Worm (Caenorhabditis elegans): ENCODE data around the gene F42A6.5.

DNA sequence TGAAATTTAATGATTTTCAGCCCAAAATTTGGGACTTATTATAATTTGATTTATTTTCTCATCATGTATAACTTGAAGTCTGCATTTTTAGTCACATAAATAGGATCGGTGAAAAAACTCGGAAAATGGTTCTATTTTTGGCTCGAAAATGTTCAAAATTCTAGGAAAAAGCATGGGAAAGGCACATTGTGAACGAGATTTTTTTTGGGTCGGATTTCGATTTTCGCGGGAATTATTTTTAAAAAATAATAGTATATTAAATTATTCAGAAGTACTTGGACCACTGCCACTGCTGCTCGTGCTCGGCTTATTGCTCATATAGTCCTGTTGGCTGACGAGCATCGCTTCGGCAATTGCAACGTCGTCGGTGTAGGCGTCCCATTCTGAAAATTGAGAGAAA, 41.7 kb upstream of the F42A6.5 start:
- no peak for TF ChIP-seq elt-3 (tag; optimal IDR thresholded peaks at IDR 0.05)
- no peak for TF ChIP-seq unc-62 (GFP tag; optimal IDR thresholded peaks at IDR 0.05)
- no peak for TF ChIP-seq ces-1 (GFP tag; optimal IDR thresholded peaks at IDR 0.05)
- no peak for TF ChIP-seq mab-5 (tag; optimal IDR thresholded peaks at IDR 0.05)
- TF ChIP-seq lsy-2 (tag; optimal IDR thresholded peaks at IDR 0.05): no peak
- TF ChIP-seq nhr-2 (tag; optimal IDR thresholded peaks at IDR 0.05): no peak
- TF ChIP-seq flh-1 (GFP tag; optimal IDR thresholded peaks at IDR 0.05): no peak
- TF ChIP-seq ztf-11 (tag; optimal IDR thresholded peaks at IDR 0.05): no peak
- TF ChIP-seq lin-13 (tag; optimal IDR thresholded peaks at IDR 0.05): no peak

All from whole organism, mixed stage, embryonic.